Worm (Caenorhabditis elegans) whole organism, L1 larva: Measurements from ENCODE around the gene R12B2.13.

Source experiments
- C34B4.2 ChIP-seq: sonication (generic microtip); optimal IDR thresholded peaks from 2 replicates; lab custom pipeline; 2017; ENCODE audit warnings: mild to moderate bottlenecking, missing genetic modification characterization, missing compliant biosample characterization
- F16B12.6 ChIP-seq: fragments of 150-350 bp; optimal IDR thresholded peaks from 2 replicates; lab custom pipeline; 2014; ENCODE audit warnings: missing biosample characterization, missing genetic modification characterization
- aly-2 ChIP-seq: fragments of 150-350 bp; optimal IDR thresholded peaks from 2 replicates; lab custom pipeline; 2014; ENCODE audit warnings: missing biosample characterization, missing genetic modification characterization
- ama-1 ChIP-seq: fragments of 150-350 bp; optimal IDR thresholded peaks from 2 replicates; lab custom pipeline; 2014
- blmp-1 ChIP-seq: fragments of 150-350 bp; optimal IDR thresholded peaks from 2 replicates; lab custom pipeline; 2014; ENCODE audit warnings: missing biosample characterization, missing genetic modification characterization
- dsc-1 ChIP-seq: sonication (generic microtip); optimal IDR thresholded peaks from 2 replicates; lab custom pipeline; 2016; ENCODE audit warnings: mild to moderate bottlenecking, missing genetic modification characterization, missing compliant biosample characterization
- efl-1 ChIP-seq, 4 experiments: fragments of 150-350 bp; optimal IDR thresholded peaks in 3 of 4; peaks in 1 of 4; 1 replicate in 1 of 4; 2 replicates in 3 of 4; lab custom pipeline; 2014; ENCODE audit warnings: missing biosample characterization in 2 of 4, missing genetic modification characterization in 2 of 4, missing genetic modification reagents in 2 of 4
- egl-13 ChIP-seq: sonication (generic microtip); optimal IDR thresholded peaks from 2 replicates; lab custom pipeline; 2016; ENCODE audit warnings: missing genotype, missing genetic modification reagents, missing genetic modification characterization, missing compliant biosample characterization
- elt-2 ChIP-seq: sonication (generic microtip); optimal IDR thresholded peaks from 2 replicates; lab custom pipeline; 2016; ENCODE audit warnings: missing genetic modification characterization, mild to moderate bottlenecking, inconsistent platforms, missing compliant biosample characterization, missing genetic modification reagents
- elt-3 ChIP-seq, 6 experiments: fragments of 150-350 bp in 1 of 6; sonication (generic microtip); optimal IDR thresholded peaks; 2 replicates each; lab custom pipeline; 2017 to 2018; ENCODE audit warnings: missing biosample characterization in 6 of 6, missing genetic modification characterization in 6 of 6, inconsistent platforms in 1 of 6
- ets-5 ChIP-seq: fragments of 200-800 bp; sonication (Bioruptor generic); IDR thresholded peaks from 2 replicates; pipeline ENCODE4 v1.3.6; 2022; ENCODE audit warnings: missing genetic modification characterization, missing compliant biosample characterization
- fkh-4 ChIP-seq: sonication (generic microtip); optimal IDR thresholded peaks from 2 replicates; lab custom pipeline; 2016; ENCODE audit warnings: missing compliant biosample characterization, missing genetic modification characterization, borderline replicate concordance
- fos-1 ChIP-seq: fragments of 150-350 bp; optimal IDR thresholded peaks from 2 replicates; lab custom pipeline; 2014; ENCODE audit warnings: missing biosample characterization, missing genetic modification characterization
- lin-14 ChIP-seq: fragments of 200-800 bp; sonication (Bioruptor generic); optimal IDR thresholded peaks from 2 replicates; lab custom pipeline; 2018; ENCODE audit warnings: mild to moderate bottlenecking, missing genetic modification characterization, moderate library complexity, missing compliant biosample characterization
- lin-35 ChIP-seq, 2 experiments: fragments of 150-350 bp; optimal IDR thresholded peaks; 2 replicates each; lab custom pipeline; 2014; ENCODE audit warnings: missing biosample characterization in 2 of 2, missing genetic modification characterization in 2 of 2, missing genetic modification reagents in 2 of 2
- lir-3 ChIP-seq: sonication (generic microtip); optimal IDR thresholded peaks from 2 replicates; lab custom pipeline; 2016; ENCODE audit warnings: mild to moderate bottlenecking, missing genetic modification characterization, moderate library complexity, missing compliant biosample characterization; ENCODE audit not compliant: poor library complexity
- lsy-2 ChIP-seq, 2 experiments: fragments of 150-350 bp; optimal IDR thresholded peaks; 2 replicates each; lab custom pipeline; 2014; ENCODE audit warnings: missing biosample characterization in 2 of 2, missing genetic modification characterization in 2 of 2
- mep-1 ChIP-seq: fragments of 150-350 bp; optimal IDR thresholded peaks from 2 replicates; lab custom pipeline; 2014; ENCODE audit warnings: missing biosample characterization, missing genetic modification characterization
- nhr-11 ChIP-seq: fragments of 150-350 bp; optimal IDR thresholded peaks from 2 replicates; lab custom pipeline; 2014; ENCODE audit warnings: missing biosample characterization, missing genetic modification characterization
- nhr-12 ChIP-seq: sonication (generic microtip); optimal IDR thresholded peaks from 2 replicates; lab custom pipeline; 2017; ENCODE audit warnings: missing biosample characterization, missing genetic modification characterization
- nhr-19 ChIP-seq: fragments of 200-800 bp; sonication (Bioruptor generic); conservative IDR thresholded peaks from 2 replicates; pipeline ENCODE4 v1.3.6; 2022; ENCODE audit warnings: missing genetic modification characterization, missing compliant biosample characterization
- nhr-20 ChIP-seq: sonication (generic microtip); optimal IDR thresholded peaks from 2 replicates; lab custom pipeline; 2016; ENCODE audit warnings: mild to moderate bottlenecking, missing genetic modification characterization, missing compliant biosample characterization
- nhr-71 ChIP-seq: sonication (generic microtip); optimal IDR thresholded peaks from 2 replicates; lab custom pipeline; 2016; ENCODE audit warnings: mild to moderate bottlenecking, missing genetic modification characterization, moderate library complexity, missing compliant biosample characterization
- nhr-76 ChIP-seq: sonication (generic microtip); optimal IDR thresholded peaks from 2 replicates; lab custom pipeline; 2017; ENCODE audit warnings: missing biosample characterization, missing genetic modification characterization
- nhr-84 ChIP-seq: sonication (generic microtip); optimal IDR thresholded peaks from 2 replicates; lab custom pipeline; 2017; ENCODE audit warnings: missing biosample characterization, missing genetic modification characterization
- nhr-85 ChIP-seq: sonication (generic microtip); peaks from one replicate; lab custom pipeline; 2016; ENCODE audit warnings: missing genetic modification characterization, inconsistent platforms, missing compliant biosample characterization
- nhr-90 ChIP-seq: sonication (generic microtip); optimal IDR thresholded peaks from 2 replicates; lab custom pipeline; 2016; ENCODE audit warnings: mild to moderate bottlenecking, missing genetic modification characterization, missing compliant biosample characterization; ENCODE audit not compliant: poor library complexity
- pag-3 ChIP-seq: sonication (generic microtip); optimal IDR thresholded peaks from 2 replicates; lab custom pipeline; 2017; ENCODE audit warnings: missing genetic modification characterization, mild to moderate bottlenecking, missing compliant biosample characterization, antibody characterized with exemption, borderline replicate concordance; ENCODE audit not compliant: insufficient read depth
- pqm-1 ChIP-seq: sonication (generic microtip); optimal IDR thresholded peaks from 3 replicates; lab custom pipeline; 2017; ENCODE audit warnings: missing biosample characterization, missing genetic modification characterization
- snu-23 ChIP-seq: sonication (generic microtip); optimal IDR thresholded peaks from 2 replicates; lab custom pipeline; 2016; ENCODE audit warnings: missing genetic modification characterization, missing compliant biosample characterization
- sox-4 ChIP-seq: sonication (generic microtip); optimal IDR thresholded peaks from 2 replicates; lab custom pipeline; 2016; ENCODE audit warnings: missing genetic modification characterization, missing compliant biosample characterization
- sup-37 ChIP-seq: fragments of 200-800 bp; sonication (Bioruptor generic); optimal IDR thresholded peaks from 2 replicates; lab custom pipeline; 2018; ENCODE audit warnings: mild to moderate bottlenecking, missing genetic modification characterization, missing compliant biosample characterization
- tbx-2 ChIP-seq: sonication (generic microtip); optimal IDR thresholded peaks from 2 replicates; lab custom pipeline; 2016; ENCODE audit warnings: missing genetic modification characterization, missing compliant biosample characterization
- tlp-1 ChIP-seq: fragments of 150-350 bp; optimal IDR thresholded peaks from 2 replicates; lab custom pipeline; 2014; ENCODE audit warnings: missing biosample characterization, missing genetic modification characterization
- unc-30 ChIP-seq: sonication (generic microtip); optimal IDR thresholded peaks from 2 replicates; lab custom pipeline; 2017; ENCODE audit warnings: missing biosample characterization, missing genetic modification characterization

The R12B2.13 gene

DNA sequence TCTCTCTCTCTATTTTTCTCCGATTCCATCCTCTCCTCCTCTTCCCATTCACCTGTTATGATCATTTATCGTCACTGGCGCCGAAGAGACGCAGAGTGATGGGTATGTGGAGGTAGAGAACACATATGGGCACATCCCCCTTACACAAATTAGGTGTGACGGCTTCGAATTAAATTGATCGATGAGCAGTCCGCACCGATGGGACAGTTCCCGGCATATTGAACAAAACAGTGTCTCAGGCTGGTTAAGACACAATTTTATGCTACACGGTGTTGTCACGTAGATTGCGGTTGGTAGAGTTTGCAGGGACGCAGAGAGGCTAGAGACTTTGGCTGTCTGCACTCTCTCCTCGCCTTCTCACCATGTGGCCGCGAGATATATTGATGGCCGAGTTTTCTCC is 18.5 kb downstream of the R12B2.13 start, which contains the start of gene R12B2.7 (continued):
- TF ChIP-seq lin-14 (GFP tag; lab: Kevin White, UChicago) = peak; percentile 59
- peak in 2 of 6 experiments; percentile 15 to 34 for TF ChIP-seq elt-3 (tag; optimal IDR thresholded peaks at IDR 0.05; lab: Kevin White, UChicago)
- peak; percentile 51 for TF ChIP-seq blmp-1 (tag; lab: Kevin White, UChicago)
- TF ChIP-seq aly-2 (tag; lab: Kevin White, UChicago) = no peak
- peak; percentile 35 for TF ChIP-seq nhr-19
- TF ChIP-seq ets-5 (GFP tag; lab: Robert Waterston, UW) = no peak
- TF ChIP-seq tlp-1 (tag; lab: Kevin White, UChicago) = no peak

DNA sequence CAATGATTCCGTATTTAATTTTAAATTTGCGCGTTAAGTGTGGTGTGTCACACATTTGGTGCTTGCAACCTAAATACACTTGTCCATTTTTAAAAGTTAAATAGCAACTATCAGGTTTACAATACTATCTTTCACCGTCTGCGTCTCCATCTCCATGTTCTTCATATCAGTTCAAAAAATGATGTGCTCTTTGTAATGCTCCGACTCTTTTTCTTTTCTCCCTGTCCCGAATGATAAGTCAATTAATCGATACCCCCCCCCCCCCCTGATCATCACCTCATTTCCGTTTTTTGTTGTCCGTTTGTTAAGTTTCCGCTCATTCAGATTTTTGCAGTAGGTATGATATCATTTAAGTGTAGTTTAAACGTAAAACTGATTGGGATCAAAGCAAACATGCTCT is 19.2 kb downstream of the R12B2.13 start:
- TF ChIP-seq tbx-2 (tag; lab: Kevin White, UChicago) (no peak), efl-1 (optimal IDR thresholded peaks at IDR 0.05; lab: Kevin White, UChicago) (no peak), efl-1 (GFP tag; optimal IDR thresholded peaks at IDR 0.05 in 1 of 2; lab: Kevin White, UChicago) (peak in 1 of 2 experiments; percentile 77), elt-2 (tag; lab: Kevin White, UChicago) (peak; percentile 44)

DNA sequence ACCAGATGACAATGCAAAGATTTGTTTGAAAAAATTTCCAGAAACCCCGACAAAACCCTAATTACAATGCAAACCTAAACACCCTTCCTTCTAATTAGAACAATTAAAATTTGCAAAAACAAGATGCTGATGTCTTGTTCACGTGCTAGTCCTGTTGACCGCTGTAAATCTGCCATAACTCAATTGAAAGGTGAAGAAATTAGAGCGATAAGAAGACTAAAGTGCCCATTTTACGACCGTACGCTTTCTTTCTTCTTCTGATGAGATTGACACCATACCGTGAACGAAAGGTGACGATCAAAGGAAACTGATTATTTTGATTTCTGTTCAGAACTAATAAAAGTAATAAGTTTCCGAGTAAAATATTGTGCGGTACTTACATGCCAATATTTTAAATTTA is 19.8 kb downstream of the R12B2.13 start:
- TF ChIP-seq elt-3 (tag; optimal IDR thresholded peaks at IDR 0.05; lab: Kevin White, UChicago) (peak in 1 of 6 experiments; percentile 19), blmp-1 (tag; lab: Kevin White, UChicago) (peak; percentile 40), lin-14 (GFP tag; lab: Kevin White, UChicago) (peak; percentile 6), dsc-1 (tag; lab: Kevin White, UChicago) (no peak), fkh-4 (no peak), lin-35 (GFP tag; optimal IDR thresholded peaks at IDR 0.05; lab: Kevin White, UChicago) (peak in 1 of 2 experiments; percentile 29)

DNA sequence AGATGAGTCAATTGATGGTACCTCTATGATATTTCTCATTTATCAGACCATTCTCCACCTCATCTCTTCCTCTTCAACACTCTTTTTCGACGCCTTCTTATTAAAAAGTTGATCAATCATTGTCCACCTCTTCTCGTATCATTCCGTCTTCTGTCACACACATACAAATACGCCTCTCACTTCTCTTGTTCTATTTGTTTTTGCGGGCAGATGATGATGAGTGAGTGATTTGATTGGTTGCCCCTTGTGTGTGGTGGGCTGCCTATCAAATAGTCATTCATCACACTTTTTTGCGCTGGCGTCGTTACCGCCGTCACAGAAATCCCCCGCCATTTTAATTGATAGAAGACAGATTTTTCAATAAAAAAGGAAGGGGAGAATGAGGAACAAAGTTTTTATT is 20.6 kb downstream of the R12B2.13 start:
- TF ChIP-seq ama-1 (lab: Kevin White, UChicago) = no peak
- no peak for TF ChIP-seq pag-3
- TF ChIP-seq nhr-85 (tag; lab: Kevin White, UChicago) = peak; percentile 64
- peak; percentile 66 for TF ChIP-seq lin-14 (GFP tag; lab: Kevin White, UChicago)
- TF ChIP-seq nhr-76 (tag; lab: Kevin White, UChicago) = no peak
- peak; percentile 36 for TF ChIP-seq tbx-2 (tag; lab: Kevin White, UChicago)
- TF ChIP-seq sox-4 = no peak
- TF ChIP-seq pqm-1 (tag; lab: Kevin White, UChicago) = no peak
- TF ChIP-seq nhr-19 = no peak
- no peak for TF ChIP-seq nhr-90 (tag; lab: Kevin White, UChicago)
- peak; percentile 32 for TF ChIP-seq snu-23
- peak in 4 of 6 experiments; percentile 7 to 66 (median 34) for TF ChIP-seq elt-3 (tag; optimal IDR thresholded peaks at IDR 0.05; lab: Kevin White, UChicago)
- TF ChIP-seq fos-1 (tag; lab: Kevin White, UChicago) = no peak
- TF ChIP-seq elt-2 (tag; lab: Kevin White, UChicago) = no peak
- TF ChIP-seq C34B4.2 = no peak
- no peak for TF ChIP-seq aly-2 (tag; lab: Kevin White, UChicago)
- TF ChIP-seq nhr-84 = no peak
- TF ChIP-seq unc-30 (tag; lab: Kevin White, UChicago) = no peak
- TF ChIP-seq lsy-2 (tag; optimal IDR thresholded peaks at IDR 0.05; lab: Kevin White, UChicago) = peak in 1 of 2 experiments; percentile 5
- TF ChIP-seq nhr-71 (tag; lab: Kevin White, UChicago) = peak; percentile 47
- no peak for TF ChIP-seq F16B12.6 (tag; lab: Kevin White, UChicago)
- peak in 1 of 2 experiments; percentile 52 for TF ChIP-seq lin-35 (GFP tag; optimal IDR thresholded peaks at IDR 0.05; lab: Kevin White, UChicago)
- TF ChIP-seq blmp-1 (tag; lab: Kevin White, UChicago) = peak; percentile 81
- peak; percentile 36 for TF ChIP-seq nhr-20 (tag; lab: Kevin White, UChicago)
- TF ChIP-seq nhr-12 = no peak
- no peak for TF ChIP-seq sup-37
- TF ChIP-seq fkh-4 = no peak
- TF ChIP-seq mep-1 (tag; lab: Kevin White, UChicago) = peak; percentile 31
- no peak for TF ChIP-seq egl-13 (tag; lab: Kevin White, UChicago)
- no peak for TF ChIP-seq nhr-11 (tag; lab: Kevin White, UChicago)
- no peak for TF ChIP-seq efl-1 (optimal IDR thresholded peaks at IDR 0.05; lab: Kevin White, UChicago)
- TF ChIP-seq efl-1 (GFP tag; optimal IDR thresholded peaks at IDR 0.05 in 1 of 2; lab: Kevin White, UChicago) = peak in 1 of 2 experiments; percentile 68
- no peak for TF ChIP-seq lir-3
- TF ChIP-seq, all 84 proteins: peak for 12
